Fruit fly (Drosophila melanogaster) whole organism, embryonic: Measurements from ENCODE around the gene CG45045.

Source experiments
- BEAF-32 ChIP-seq: fragments of 200-800 bp; sonication (Bioruptor generic); optimal IDR thresholded peaks from 3 replicates; lab custom pipeline; 2017; ENCODE audit warnings: missing biosample characterization, missing genetic modification characterization, mild to moderate bottlenecking, moderate library complexity, missing genetic modification reagents
- C15 ChIP-seq: fragments of 200-800 bp; sonication (Bioruptor generic); IDR thresholded peaks from 3 replicates; pipeline ENCODE4 v1.3.6; 2022; ENCODE audit warnings: missing biosample characterization, missing genetic modification characterization
- CG10267 ChIP-seq: fragments of 200-800 bp; sonication (Bioruptor generic); optimal IDR thresholded peaks from 2 replicates; lab custom pipeline; 2018; ENCODE audit warnings: missing biosample characterization, mild to moderate bottlenecking, missing genetic modification characterization, moderate library complexity
- CG11504 ChIP-seq: fragments of 200-800 bp; sonication (Bioruptor generic); optimal IDR thresholded peaks from 3 replicates; lab custom pipeline; 2019; ENCODE audit warnings: missing biosample characterization, mild to moderate bottlenecking, missing genetic modification characterization, moderate library complexity
- CG11560 ChIP-seq: fragments of 200-800 bp; sonication (Bioruptor generic); IDR thresholded peaks from 3 replicates; pipeline ENCODE4 v1.3.6; 2022; ENCODE audit warnings: missing biosample characterization, missing genetic modification characterization
- CG11723 ChIP-seq: fragments of 200-800 bp; sonication (Bioruptor generic); optimal IDR thresholded peaks from 2 replicates; lab custom pipeline; 2017; ENCODE audit warnings: missing biosample characterization, mild to moderate bottlenecking, missing genetic modification characterization
- CG13296 ChIP-seq: fragments of 200-800 bp; sonication (Bioruptor generic); optimal IDR thresholded peaks from 3 replicates; lab custom pipeline; 2018; ENCODE audit warnings: missing biosample characterization, mild to moderate bottlenecking, missing genetic modification characterization
- CG13894 ChIP-seq: fragments of 200-800 bp; sonication (Bioruptor generic); optimal IDR thresholded peaks from 3 replicates; lab custom pipeline; 2018; ENCODE audit warnings: missing biosample characterization, mild to moderate bottlenecking, missing genetic modification characterization, moderate library complexity
- CG1529 ChIP-seq: fragments of 200-800 bp; sonication (Bioruptor generic); optimal IDR thresholded peaks from 3 replicates; lab custom pipeline; 2018; ENCODE audit warnings: missing biosample characterization, missing genetic modification characterization
- CG15696 ChIP-seq: fragments of 200-800 bp; sonication (Bioruptor generic); optimal IDR thresholded peaks from 2 replicates; lab custom pipeline; 2019; ENCODE audit warnings: missing biosample characterization, mild to moderate bottlenecking, missing genetic modification characterization, moderate library complexity
- CG16813 ChIP-seq: fragments of 200-800 bp; sonication (Bioruptor generic); IDR thresholded peaks from 3 replicates; pipeline ENCODE4 v1.3.6; 2022; ENCODE audit warnings: missing biosample characterization, missing genetic modification characterization; ENCODE audit not compliant: partially characterized antibody
- CG17359 ChIP-seq: fragments of 200-800 bp; sonication (Bioruptor generic); optimal IDR thresholded peaks from 3 replicates; lab custom pipeline; 2018; ENCODE audit warnings: missing biosample characterization, mild to moderate bottlenecking, missing genetic modification characterization, moderate library complexity
- CG17361 ChIP-seq: fragments of 200-800 bp; sonication (Bioruptor generic); IDR thresholded peaks from 3 replicates; pipeline ENCODE4 v1.3.6; 2022; ENCODE audit warnings: missing biosample characterization, missing genetic modification characterization
- CG17802 ChIP-seq: fragments of 200-800 bp; sonication (Bioruptor generic); optimal IDR thresholded peaks from 2 replicates; lab custom pipeline; 2018; ENCODE audit warnings: missing biosample characterization, mild to moderate bottlenecking, missing genetic modification characterization, moderate library complexity
- CG17912 ChIP-seq: fragments of 200-800 bp; sonication (Bioruptor generic); optimal IDR thresholded peaks from 2 replicates; lab custom pipeline; 2018; ENCODE audit warnings: missing biosample characterization, mild to moderate bottlenecking, missing genetic modification characterization
- CG2678 ChIP-seq: fragments of 200-800 bp; sonication (Bioruptor generic); optimal IDR thresholded peaks from 3 replicates; lab custom pipeline; 2019; ENCODE audit warnings: missing biosample characterization, mild to moderate bottlenecking, missing genetic modification characterization, moderate library complexity
- CG30431 ChIP-seq: fragments of 200-800 bp; sonication (Bioruptor generic); optimal IDR thresholded peaks from 2 replicates; lab custom pipeline; 2017; ENCODE audit warnings: missing biosample characterization, missing genetic modification characterization
- CG32767 ChIP-seq: fragments of 200-800 bp; sonication (Bioruptor generic); IDR thresholded peaks from 2 replicates; pipeline ENCODE4 v1.3.6; 2022; ENCODE audit warnings: missing biosample characterization, missing genetic modification characterization
- CG33213 ChIP-seq: fragments of 200-800 bp; sonication (Bioruptor generic); optimal IDR thresholded peaks from 3 replicates; lab custom pipeline; 2016; ENCODE audit warnings: missing biosample characterization, missing genetic modification characterization
- CG33557 ChIP-seq: fragments of 200-800 bp; sonication (Bioruptor generic); optimal IDR thresholded peaks from 2 replicates; lab custom pipeline; 2019; ENCODE audit warnings: missing biosample characterization, mild to moderate bottlenecking, missing genetic modification characterization, moderate library complexity
- CG34376 ChIP-seq: fragments of 200-800 bp; sonication (Bioruptor generic); optimal IDR thresholded peaks from 2 replicates; lab custom pipeline; 2018; ENCODE audit warnings: missing biosample characterization, mild to moderate bottlenecking, missing genetic modification characterization
- CG3847 ChIP-seq: fragments of 200-800 bp; sonication (Bioruptor generic); IDR thresholded peaks from 2 replicates; pipeline ENCODE4 v1.3.6; 2022; ENCODE audit warnings: missing biosample characterization, missing genetic modification characterization
- CG4282 ChIP-seq: fragments of 200-800 bp; sonication (Bioruptor generic); optimal IDR thresholded peaks from 2 replicates; lab custom pipeline; 2016; ENCODE audit warnings: missing biosample characterization, missing genetic modification characterization
- CG4820 ChIP-seq: fragments of 200-800 bp; sonication (Bioruptor generic); optimal IDR thresholded peaks from 3 replicates; lab custom pipeline; 2016; ENCODE audit warnings: missing biosample characterization, missing genetic modification characterization
- CG5180 ChIP-seq: fragments of 200-800 bp; sonication (Bioruptor generic); optimal IDR thresholded peaks from 3 replicates; lab custom pipeline; 2017; ENCODE audit warnings: missing biosample characterization, missing genetic modification characterization, mild to moderate bottlenecking, moderate library complexity, missing genetic modification reagents
- CG6813 ChIP-seq: fragments of 200-800 bp; sonication (Bioruptor generic); optimal IDR thresholded peaks from 2 replicates; lab custom pipeline; 2017; ENCODE audit warnings: missing biosample characterization, missing genetic modification characterization, mild to moderate bottlenecking, moderate library complexity, missing genetic modification reagents
- CG7745 ChIP-seq: fragments of 200-800 bp; sonication (Bioruptor generic); optimal IDR thresholded peaks from 2 replicates; lab custom pipeline; 2018; ENCODE audit warnings: missing biosample characterization, mild to moderate bottlenecking, missing genetic modification characterization, moderate library complexity
- D19A ChIP-seq: fragments of 200-800 bp; optimal IDR thresholded peaks from 3 replicates; lab custom pipeline; 2019; ENCODE audit warnings: missing biosample characterization, mild to moderate bottlenecking, missing genetic modification characterization, moderate library complexity
- Dll ChIP-seq: fragments of 200-800 bp; sonication (Bioruptor generic); IDR thresholded peaks from 4 replicates; pipeline ENCODE4 v1.3.6; 2022; ENCODE audit warnings: missing biosample characterization, missing genetic modification characterization; ENCODE audit not compliant: partially characterized antibody
- Hey ChIP-seq: fragments of 200-800 bp; sonication (Bioruptor generic); optimal IDR thresholded peaks from 3 replicates; lab custom pipeline; 2018; ENCODE audit warnings: missing biosample characterization, mild to moderate bottlenecking, missing genetic modification characterization
- Mad ChIP-seq: fragments of 200-800 bp; sonication (Bioruptor generic); optimal IDR thresholded peaks from 2 replicates; lab custom pipeline; 2016; ENCODE audit warnings: missing biosample characterization, missing genetic modification characterization
- Ravus ChIP-seq: fragments of 200-800 bp; sonication (Bioruptor generic); IDR thresholded peaks from 2 replicates; pipeline ENCODE4 v1.3.6; 2022; ENCODE audit warnings: missing biosample characterization, missing genetic modification characterization
- Sox100B ChIP-seq: fragments of 200-800 bp; sonication (Bioruptor generic); optimal IDR thresholded peaks from 3 replicates; lab custom pipeline; 2018; ENCODE audit warnings: missing biosample characterization, mild to moderate bottlenecking, missing genetic modification characterization
- al ChIP-seq: fragments of 200-800 bp; sonication (Bioruptor generic); IDR thresholded peaks from 2 replicates; pipeline ENCODE4 v1.3.6; 2022; ENCODE audit warnings: missing biosample characterization, missing genetic modification characterization
- chn ChIP-seq: fragments of 200-800 bp; sonication (Bioruptor generic); optimal IDR thresholded peaks from 2 replicates; lab custom pipeline; 2016; ENCODE audit warnings: missing biosample characterization, missing genetic modification characterization
- dmrt11E ChIP-seq: fragments of 200-800 bp; sonication (Bioruptor generic); optimal IDR thresholded peaks from 3 replicates; lab custom pipeline; 2018; ENCODE audit warnings: missing biosample characterization, mild to moderate bottlenecking, missing genetic modification characterization, moderate library complexity
- fd96Cb ChIP-seq: fragments of 200-800 bp; sonication (Bioruptor generic); optimal IDR thresholded peaks from 2 replicates; lab custom pipeline; 2018; ENCODE audit warnings: missing biosample characterization, mild to moderate bottlenecking, missing genetic modification characterization, moderate library complexity
- gsb ChIP-seq: fragments of 200-800 bp; sonication (Bioruptor generic); IDR thresholded peaks from 2 replicates; pipeline ENCODE4 v1.3.6; 2022; ENCODE audit warnings: missing biosample characterization, missing genetic modification characterization
- knrl ChIP-seq: fragments of 200-800 bp; sonication (Bioruptor generic); IDR thresholded peaks from 3 replicates; pipeline ENCODE4 v1.3.6; 2022; ENCODE audit warnings: missing biosample characterization, missing genetic modification characterization; ENCODE audit not compliant: partially characterized antibody
- lola ChIP-seq, 3 experiments: fragments of >200 bp in 2 of 3; fragments of 200-800 bp in 1 of 3; sonication (Bioruptor generic) in 1 of 3; optimal IDR thresholded peaks; 2 replicates each; lab custom pipeline; 2017 to 2019; ENCODE audit warnings: missing biosample characterization in 3 of 3, missing genetic modification characterization in 3 of 3, mild to moderate bottlenecking in 1 of 3, moderate library complexity in 1 of 3
- lov ChIP-seq, 2 experiments: fragments of 200-800 bp in 1 of 2; fragments of >200 bp in 1 of 2; sonication (Bioruptor generic) in 1 of 2; IDR thresholded peaks in 1 of 2; optimal IDR thresholded peaks in 1 of 2; 2 replicates in 1 of 2; 3 replicates in 1 of 2; pipeline versions ENCODE4 v1.3.6 to Lab custom; 2017 to 2022; ENCODE audit warnings: missing biosample characterization in 1 of 2, missing genetic modification characterization in 1 of 2
- luna ChIP-seq: fragments of 200-800 bp; sonication (Bioruptor generic); optimal IDR thresholded peaks from 2 replicates; lab custom pipeline; 2016; ENCODE audit warnings: missing biosample characterization, missing genetic modification characterization
- nau ChIP-seq: fragments of 200-800 bp; sonication (Bioruptor generic); optimal IDR thresholded peaks from 3 replicates; lab custom pipeline; 2017; ENCODE audit warnings: missing biosample characterization, mild to moderate bottlenecking, missing genetic modification characterization, missing genetic modification reagents
- peb ChIP-seq: fragments of 200-800 bp; sonication (Bioruptor generic); IDR thresholded peaks from 2 replicates; pipeline ENCODE4 v1.3.6; 2022; ENCODE audit warnings: missing biosample characterization, missing genetic modification characterization
- rib ChIP-seq: fragments of 200-800 bp; sonication (Bioruptor generic); IDR thresholded peaks from 2 replicates; pipeline ENCODE4 v1.3.6; 2022; ENCODE audit warnings: missing biosample characterization, missing genetic modification characterization
- shn ChIP-seq: fragments of 200-800 bp; sonication (Bioruptor generic); optimal IDR thresholded peaks from 3 replicates; lab custom pipeline; 2016; ENCODE audit warnings: missing biosample characterization, missing genetic modification characterization
- ssp ChIP-seq: fragments of 200-800 bp; sonication (Bioruptor generic); IDR thresholded peaks from 2 replicates; pipeline ENCODE4 v1.3.6; 2022; ENCODE audit warnings: missing biosample characterization, missing genetic modification characterization
- stwl ChIP-seq: fragments of 200-800 bp; sonication (Bioruptor generic); optimal IDR thresholded peaks from 3 replicates; lab custom pipeline; 2018; ENCODE audit warnings: missing biosample characterization, mild to moderate bottlenecking, missing genetic modification characterization, moderate library complexity
- trem ChIP-seq: fragments of 200-800 bp; optimal IDR thresholded peaks from 3 replicates; lab custom pipeline; 2019; ENCODE audit warnings: missing biosample characterization, mild to moderate bottlenecking, missing genetic modification characterization, moderate library complexity

The CG45045 gene

dm6 chr3R:17703024-17703690 is 35.8 kb downstream of the CG45045 start (continued):
- no peak for TF ChIP-seq CG4282 (GFP tag; lab: Kevin White, UChicago)
- TF ChIP-seq lov (optimal IDR thresholded peaks at IDR 0.05; lab: Kevin White, UChicago): no peak
- TF ChIP-seq lov (GFP tag; IDR thresholded peaks at IDR 0.05; lab: Robert Waterston, UW): no peak
- TF ChIP-seq Hey (tag; lab: Kevin White, UChicago): no peak
- no peak for TF ChIP-seq CG11560 (tag; lab: Robert Waterston, UW)
- TF ChIP-seq CG7745 (tag; lab: Kevin White, UChicago): no peak
- TF ChIP-seq CG32767 (GFP tag; lab: Robert Waterston, UW): no peak
- no peak for TF ChIP-seq CG15696 (tag; lab: Kevin White, UChicago)
- no peak for TF ChIP-seq CG34376 (GFP tag; lab: Kevin White, UChicago)
- TF ChIP-seq CG11723: no peak
- no peak for TF ChIP-seq CG13894 (tag; lab: Kevin White, UChicago)
- no peak for TF ChIP-seq CG16813 (GFP tag; lab: Robert Waterston, UW)
- TF ChIP-seq CG17359 (tag; lab: Kevin White, UChicago): peak; percentile 36
- no peak for TF ChIP-seq BEAF-32 (GFP tag; lab: Kevin White, UChicago)
- TF ChIP-seq CG10267 (tag; lab: Kevin White, UChicago): no peak
- no peak for TF ChIP-seq CG17802 (tag; lab: Kevin White, UChicago)
- TF ChIP-seq C15 (GFP tag; lab: Robert Waterston, UW): no peak
- no peak for TF ChIP-seq ssp
- no peak for TF ChIP-seq CG13296
- TF ChIP-seq Dll (GFP tag; lab: Robert Waterston, UW): no peak
- TF ChIP-seq CG33557 (GFP tag; lab: Kevin White, UChicago): no peak
- TF ChIP-seq CG1529: no peak
- TF ChIP-seq luna: no peak
- no peak for TF ChIP-seq shn (GFP tag; lab: Kevin White, UChicago)
- TF ChIP-seq gsb (GFP tag; lab: Robert Waterston, UW): no peak
- TF ChIP-seq dmrt11E: no peak
- TF ChIP-seq al (GFP tag; lab: Robert Waterston, UW): no peak
- peak; percentile 11 for TF ChIP-seq trem (tag; lab: Kevin White, UChicago)
- TF ChIP-seq lola (GFP tag; optimal IDR thresholded peaks at IDR 0.05; lab: Kevin White, UChicago): no peak
- no peak for TF ChIP-seq nau (GFP tag; lab: Kevin White, UChicago)
- 0 out of 3 replicates have a peak, but pooled peaks have one; percentile 20 for TF ChIP-seq CG17361 (GFP tag; lab: Robert Waterston, UW)
- TF ChIP-seq stwl (tag; lab: Kevin White, UChicago): no peak
- TF ChIP-seq chn (GFP tag; lab: Kevin White, UChicago): no peak
- no peak for TF ChIP-seq CG33213 (GFP tag; lab: Kevin White, UChicago)
- TF ChIP-seq CG4820 (GFP tag; lab: Kevin White, UChicago): no peak
- no peak for TF ChIP-seq peb
- no peak for TF ChIP-seq Ravus (GFP tag; lab: Robert Waterston, UW)
- TF ChIP-seq rib: no peak
- TF ChIP-seq knrl (GFP tag; lab: Robert Waterston, UW): no peak
- no peak for TF ChIP-seq CG30431 (GFP tag; lab: Kevin White, UChicago)
- TF ChIP-seq D19A (tag; lab: Kevin White, UChicago): peak; percentile 0
- peak; percentile 27 for TF ChIP-seq Sox100B (GFP tag; lab: Kevin White, UChicago)
- TF ChIP-seq CG17912 (GFP tag; lab: Kevin White, UChicago): no peak
- no peak for TF ChIP-seq Mad (GFP tag; lab: Kevin White, UChicago)
- TF ChIP-seq CG5180 (GFP tag; lab: Kevin White, UChicago): no peak
- peak; percentile 15 for TF ChIP-seq fd96Cb (tag; lab: Kevin White, UChicago)
- TF ChIP-seq CG2678 (tag; lab: Kevin White, UChicago): peak; percentile 39
- TF ChIP-seq CG3847 (GFP tag; lab: Robert Waterston, UW): no peak
- TF ChIP-seq CG11504 (tag; lab: Kevin White, UChicago): peak; percentile 58
- no peak for TF ChIP-seq CG6813 (GFP tag; lab: Kevin White, UChicago)
